Worm (Caenorhabditis elegans) whole organism, midembryonic: ENCODE results near the gene E02C12.10.

Experiments used
- T22C8.4 ChIP-seq: fragments of 200-800 bp; sonication (Bioruptor generic); IDR thresholded peaks from 2 replicates; pipeline ENCODE4 v1.3.6; 2022; ENCODE audit warnings: missing genetic modification characterization, missing compliant biosample characterization
- cog-1 ChIP-seq: sonication (generic microtip); optimal IDR thresholded peaks from 2 replicates; lab custom pipeline; 2016; ENCODE audit warnings: missing genetic modification characterization, missing compliant biosample characterization
- flt-1 ChIP-seq: fragments of 200-800 bp; sonication (Bioruptor generic); IDR thresholded peaks from 2 replicates; pipeline ENCODE4 v1.3.6; 2022; ENCODE audit warnings: missing genetic modification characterization, missing compliant biosample characterization
- klf-2 ChIP-seq: fragments of 200-800 bp; sonication (Bioruptor generic); conservative IDR thresholded peaks from 2 replicates; pipeline ENCODE4 v1.3.6; 2022; ENCODE audit warnings: missing genetic modification reagents, missing genetic modification characterization, missing compliant biosample characterization
- med-1 ChIP-seq: sonication (generic microtip); optimal IDR thresholded peaks from 2 replicates; lab custom pipeline; 2017; ENCODE audit warnings: missing genetic modification characterization, mild to moderate bottlenecking, missing compliant biosample characterization, antibody characterized with exemption, missing genetic modification reagents; ENCODE audit not compliant: insufficient read depth
- ref-1 ChIP-seq: fragments of 200-800 bp; sonication (Bioruptor generic); conservative IDR thresholded peaks from 2 replicates; pipeline ENCODE4 v1.3.6; 2022; ENCODE audit warnings: missing genetic modification reagents, missing genetic modification characterization, missing compliant biosample characterization
- tab-1 ChIP-seq: fragments of 200-800 bp; sonication (Bioruptor generic); IDR thresholded peaks from 2 replicates; pipeline ENCODE4 v1.3.6; 2022; ENCODE audit warnings: missing genetic modification characterization, missing compliant biosample characterization
- ztf-23 ChIP-seq: fragments of 200-800 bp; sonication (Bioruptor generic); IDR thresholded peaks from 2 replicates; pipeline ENCODE4 v1.3.6; 2022; ENCODE audit warnings: missing genetic modification reagents, missing genetic modification characterization, missing compliant biosample characterization
- ztf-29 ChIP-seq: fragments of 200-800 bp; sonication (Bioruptor generic); IDR thresholded peaks from 2 replicates; pipeline ENCODE4 v1.3.6; 2022; ENCODE audit warnings: missing genetic modification reagents, missing genetic modification characterization, missing compliant biosample characterization

The E02C12.10 gene

DNA sequence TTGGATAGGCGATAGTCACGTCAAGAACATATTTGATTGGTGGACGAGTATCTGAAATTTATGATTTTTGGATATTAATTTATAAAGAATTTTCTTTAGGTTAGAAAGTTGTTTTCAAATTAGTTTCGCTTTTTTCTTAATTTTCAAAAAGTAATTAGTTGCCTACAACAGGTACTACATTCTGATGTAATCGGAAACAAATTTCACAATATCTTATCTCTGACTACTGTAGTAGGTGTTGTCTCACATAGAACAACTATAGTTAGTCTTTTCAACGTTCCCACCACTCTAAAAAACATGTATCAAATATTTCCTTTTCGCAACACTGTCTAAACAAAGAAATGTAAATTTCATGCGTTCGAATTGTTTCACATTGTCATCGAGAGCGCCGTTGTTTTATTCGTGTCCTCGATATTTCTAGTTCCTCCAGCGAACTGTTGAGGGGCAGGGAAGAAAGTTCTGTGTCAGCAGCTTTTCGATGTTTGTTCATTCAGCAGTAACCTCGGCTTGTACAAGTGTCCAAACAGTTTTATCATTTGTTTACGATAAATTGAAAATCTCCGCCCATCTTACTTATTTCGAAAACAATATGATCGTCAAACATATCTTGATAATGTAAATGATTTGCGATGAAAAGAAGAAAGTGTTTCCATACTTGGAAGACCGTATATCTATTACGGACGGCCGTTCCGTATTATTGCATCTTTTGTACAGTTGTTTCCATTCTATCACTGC, 48.8 kb downstream of the E02C12.10 start:
- TF ChIP-seq med-1 (no peak), ref-1 (GFP tag; lab: Robert Waterston, UW) (no peak), ztf-29 (GFP tag; lab: Robert Waterston, UW) (no peak), T22C8.4 (no peak), tab-1 (no peak), cog-1 (tag; lab: Kevin White, UChicago) (no peak), flt-1 (GFP tag; lab: Robert Waterston, UW) (no peak), ztf-23 (GFP tag; lab: Robert Waterston, UW) (no peak), klf-2 (GFP tag; lab: Robert Waterston, UW) (no peak)

DNA sequence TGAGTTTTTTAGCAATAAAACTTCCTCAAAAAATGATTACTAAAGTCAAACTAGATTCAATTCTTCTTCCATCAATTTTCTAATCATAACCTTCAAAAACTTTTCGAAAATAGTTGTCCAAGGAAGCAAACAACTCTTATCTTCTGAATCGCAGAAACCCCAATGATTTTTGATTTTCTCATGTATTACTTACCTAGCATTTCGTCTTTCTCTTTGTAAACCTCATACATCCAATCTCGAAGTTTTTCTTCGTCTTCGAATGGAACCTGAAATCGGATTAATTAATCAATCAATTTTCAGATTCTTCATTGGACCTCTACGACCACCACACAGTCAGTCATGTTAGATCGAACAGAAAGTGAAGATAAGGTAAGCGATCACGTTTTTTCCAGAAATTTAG, 49.5 kb downstream of the E02C12.10 start, which contains the start of gene K07B1.4:
K07B1.4 (plus strand) TSS at position 301 of the 400 bp plus-strand sequence.
- no peak for TF ChIP-seq ref-1 (GFP tag; lab: Robert Waterston, UW)
- TF ChIP-seq med-1: no peak
- no peak for TF ChIP-seq ztf-29 (GFP tag; lab: Robert Waterston, UW)
- TF ChIP-seq flt-1 (GFP tag; lab: Robert Waterston, UW): no peak
- no peak for TF ChIP-seq ztf-23 (GFP tag; lab: Robert Waterston, UW)
- no peak for TF ChIP-seq cog-1 (tag; lab: Kevin White, UChicago)
- no peak for TF ChIP-seq klf-2 (GFP tag; lab: Robert Waterston, UW)
- no peak for TF ChIP-seq tab-1
- no peak for TF ChIP-seq T22C8.4

DNA sequence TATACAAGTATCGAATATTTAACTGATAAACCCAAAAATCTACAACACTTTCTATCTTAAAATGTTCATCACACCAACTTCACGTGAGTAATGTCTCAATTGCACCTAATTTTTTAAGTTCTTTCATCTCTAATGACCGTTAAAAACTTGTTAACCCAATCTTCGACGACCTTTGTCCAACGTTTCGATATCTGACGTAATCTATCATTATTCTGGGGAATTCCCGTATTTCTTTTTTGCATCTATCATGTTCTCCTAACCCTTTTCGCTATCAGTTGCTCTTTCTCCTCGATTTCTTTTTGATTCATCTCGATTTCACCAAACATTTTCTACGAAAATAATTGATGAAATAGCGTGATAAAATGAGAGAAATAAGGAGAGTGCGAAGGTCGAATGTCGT, 50.5 kb downstream of the E02C12.10 start:
- TF ChIP-seq flt-1 (GFP tag; lab: Robert Waterston, UW) (no peak), ztf-23 (GFP tag; lab: Robert Waterston, UW) (no peak), T22C8.4 (no peak), med-1 (no peak), ref-1 (GFP tag; lab: Robert Waterston, UW) (no peak)

DNA sequence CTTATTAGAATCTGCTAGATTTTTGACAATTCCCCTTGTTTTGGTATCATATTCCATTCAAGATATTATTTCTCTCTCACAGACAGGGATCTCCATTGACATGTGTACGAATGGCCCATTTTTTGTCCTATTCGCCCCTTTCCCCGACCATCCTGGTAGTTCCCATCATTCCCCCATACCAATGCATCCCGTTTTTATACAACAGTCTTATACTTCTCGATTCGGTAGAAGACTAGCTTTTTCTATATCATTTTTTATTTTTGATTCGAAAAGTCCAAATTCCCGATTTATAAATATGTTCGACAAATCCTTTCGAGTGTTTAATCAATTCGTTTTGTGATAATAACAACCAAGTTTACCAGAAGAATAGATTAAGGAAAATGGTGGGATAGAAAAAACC, 51.3 kb downstream of the E02C12.10 start:
- TF ChIP-seq ref-1 (GFP tag; lab: Robert Waterston, UW): no peak
- no peak for TF ChIP-seq ztf-29 (GFP tag; lab: Robert Waterston, UW)
- TF ChIP-seq ztf-23 (GFP tag; lab: Robert Waterston, UW): no peak
- no peak for TF ChIP-seq klf-2 (GFP tag; lab: Robert Waterston, UW)
- TF ChIP-seq tab-1: no peak
- no peak for TF ChIP-seq flt-1 (GFP tag; lab: Robert Waterston, UW)
- TF ChIP-seq T22C8.4: no peak
- TF ChIP-seq med-1: no peak
- TF ChIP-seq cog-1 (tag; lab: Kevin White, UChicago): no peak
